Worm (Caenorhabditis elegans): ENCODE results near the gene F38B6.8.

ce11 chrX:6709238-6709637 lies 26.7 kb upstream of the F38B6.8 start, which contains the start of gene acr-3:
- no peak for TF ChIP-seq flt-1 (GFP tag; IDR thresholded peaks at IDR 0.05)
- no peak for TF ChIP-seq klf-2 (GFP tag; conservative IDR thresholded peaks at IDR 0.05)
- no peak for TF ChIP-seq cog-1 (tag; optimal IDR thresholded peaks at IDR 0.05)
- no peak for TF ChIP-seq T22C8.4 (GFP tag; IDR thresholded peaks at IDR 0.05)
- TF ChIP-seq med-1 (GFP tag; optimal IDR thresholded peaks at IDR 0.05; ENCODE audit: insufficient read depth): no peak
- no peak for TF ChIP-seq ref-1 (GFP tag; conservative IDR thresholded peaks at IDR 0.05)

Measured in whole organism, midembryonic.